Fruit fly (Drosophila melanogaster) whole organism, prepupa: Measurements from ENCODE around the gene gammaTub37C.

Experiments
- Blimp-1 ChIP-seq: fragments of 200-800 bp; sonication (Bioruptor generic); optimal IDR thresholded peaks from 3 replicates; lab custom pipeline; 2017; ENCODE audit warnings: missing biosample characterization, missing genetic modification characterization, mild to moderate bottlenecking, moderate library complexity, missing genetic modification reagents
- CG10631 ChIP-seq: fragments of 200-800 bp; sonication (Bioruptor generic); optimal IDR thresholded peaks from 2 replicates; lab custom pipeline; 2016; ENCODE audit warnings: missing biosample characterization, missing genetic modification characterization
- CG10669 ChIP-seq: fragments of 200-800 bp; sonication (Bioruptor generic); optimal IDR thresholded peaks from 3 replicates; lab custom pipeline; 2018; ENCODE audit warnings: missing biosample characterization, mild to moderate bottlenecking, missing genetic modification characterization, moderate library complexity
- CG11762 ChIP-seq: fragments of 200-800 bp; sonication (Bioruptor generic); optimal IDR thresholded peaks from 3 replicates; lab custom pipeline; 2016; ENCODE audit warnings: missing biosample characterization, missing genetic modification characterization; ENCODE audit not compliant: insufficient read depth
- CG11902 ChIP-seq: fragments of 200-800 bp; sonication (Bioruptor generic); optimal IDR thresholded peaks from 3 replicates; lab custom pipeline; 2016; ENCODE audit warnings: missing biosample characterization, missing genetic modification characterization
- CG1621 ChIP-seq: fragments of 200-800 bp; sonication (Bioruptor generic); optimal IDR thresholded peaks from 3 replicates; lab custom pipeline; 2018; ENCODE audit warnings: missing biosample characterization, mild to moderate bottlenecking, missing genetic modification characterization
- CG16779 ChIP-seq: fragments of 200-800 bp; sonication (Bioruptor generic); optimal IDR thresholded peaks from 3 replicates; lab custom pipeline; 2017; ENCODE audit warnings: missing biosample characterization, mild to moderate bottlenecking, missing genetic modification characterization
- CG3032 ChIP-seq: fragments of 200-800 bp; optimal IDR thresholded peaks from 2 replicates; lab custom pipeline; 2019; ENCODE audit warnings: missing biosample characterization, mild to moderate bottlenecking, missing genetic modification characterization, moderate library complexity
- CG31627 ChIP-seq: fragments of 200-800 bp; sonication (Bioruptor generic); optimal IDR thresholded peaks from 3 replicates; lab custom pipeline; 2016; ENCODE audit warnings: missing biosample characterization, missing genetic modification characterization
- CG32006 ChIP-seq: fragments of 200-800 bp; sonication (Bioruptor generic); optimal IDR thresholded peaks from 3 replicates; lab custom pipeline; 2017; ENCODE audit warnings: missing biosample characterization, mild to moderate bottlenecking, missing genetic modification characterization
- CG3919 ChIP-seq: fragments of 200-800 bp; sonication (Bioruptor generic); optimal IDR thresholded peaks from 3 replicates; lab custom pipeline; 2016; ENCODE audit warnings: missing biosample characterization, missing genetic modification characterization
- CG4318 ChIP-seq: fragments of 200-800 bp; sonication (Bioruptor generic); optimal IDR thresholded peaks from 3 replicates; lab custom pipeline; 2017; ENCODE audit warnings: missing biosample characterization, mild to moderate bottlenecking, missing genetic modification characterization
- CG6163 ChIP-seq: fragments of 200-800 bp; sonication (Bioruptor generic); IDR thresholded peaks from 3 replicates; pipeline ENCODE4 v1.3.6; 2022; ENCODE audit warnings: missing biosample characterization, missing genetic modification characterization
- CG6792 ChIP-seq: fragments of 200-800 bp; sonication (Bioruptor generic); optimal IDR thresholded peaks from 3 replicates; lab custom pipeline; 2016; ENCODE audit warnings: missing biosample characterization, missing genetic modification characterization
- CG6808 ChIP-seq: fragments of 200-800 bp; sonication (Bioruptor generic); optimal IDR thresholded peaks from 3 replicates; lab custom pipeline; 2017; ENCODE audit warnings: missing biosample characterization, missing genetic modification characterization, mild to moderate bottlenecking, moderate library complexity, missing genetic modification reagents
- CG6854 ChIP-seq: fragments of 200-800 bp; sonication (Bioruptor generic); optimal IDR thresholded peaks from 2 replicates; lab custom pipeline; 2017; ENCODE audit warnings: missing biosample characterization, mild to moderate bottlenecking, missing genetic modification characterization
- CG8319 ChIP-seq: fragments of 200-800 bp; sonication (Bioruptor generic); optimal IDR thresholded peaks from 3 replicates; lab custom pipeline; 2016; ENCODE audit warnings: missing biosample characterization, missing genetic modification characterization
- CG8632 ChIP-seq: fragments of 200-800 bp; sonication (Bioruptor generic); optimal IDR thresholded peaks from 3 replicates; lab custom pipeline; 2016; ENCODE audit warnings: missing biosample characterization, missing genetic modification characterization
- CG9139 ChIP-seq: fragments of 200-800 bp; sonication (Bioruptor generic); optimal IDR thresholded peaks from 3 replicates; lab custom pipeline; 2017; ENCODE audit warnings: missing biosample characterization, mild to moderate bottlenecking, missing genetic modification characterization
- Eip75B ChIP-seq: fragments of 200-800 bp; sonication (Bioruptor generic); optimal IDR thresholded peaks from 3 replicates; lab custom pipeline; 2016; ENCODE audit warnings: missing biosample characterization, missing genetic modification characterization
- Eip78C ChIP-seq: fragments of 200-800 bp; sonication (Bioruptor generic); peaks from one replicate; lab custom pipeline; 2016; ENCODE audit warnings: missing biosample characterization, missing genetic modification characterization
- Ets21C ChIP-seq: fragments of 200-800 bp; sonication (Bioruptor generic); optimal IDR thresholded peaks from 3 replicates; lab custom pipeline; 2016; ENCODE audit warnings: missing biosample characterization, missing genetic modification characterization
- Ets96B ChIP-seq: fragments of 200-800 bp; optimal IDR thresholded peaks from 2 replicates; lab custom pipeline; 2019; ENCODE audit warnings: missing biosample characterization, mild to moderate bottlenecking, missing genetic modification characterization, moderate library complexity
- Hr38 ChIP-seq: sonication (Bioruptor generic); optimal IDR thresholded peaks from 2 replicates; lab custom pipeline; 2016; ENCODE audit warnings: missing biosample characterization, missing genetic modification characterization
- Hr39 ChIP-seq: fragments of 200-800 bp; sonication (Bioruptor generic); optimal IDR thresholded peaks from 2 replicates; lab custom pipeline; 2016; ENCODE audit warnings: missing biosample characterization, missing genetic modification characterization
- Hr4 ChIP-seq: fragments of 200-800 bp; sonication (Bioruptor generic); optimal IDR thresholded peaks from 3 replicates; lab custom pipeline; 2016; ENCODE audit warnings: missing biosample characterization, missing genetic modification characterization
- Lpt ChIP-seq: fragments of 200-800 bp; sonication (Bioruptor generic); optimal IDR thresholded peaks from 3 replicates; lab custom pipeline; 2016; ENCODE audit warnings: missing biosample characterization, missing genetic modification characterization
- Met ChIP-seq: fragments of 200-800 bp; sonication (Bioruptor generic); optimal IDR thresholded peaks from 3 replicates; lab custom pipeline; 2016; ENCODE audit warnings: missing biosample characterization, missing genetic modification characterization
- Sox102F ChIP-seq: fragments of 200-800 bp; sonication (Bioruptor generic); optimal IDR thresholded peaks from 2 replicates; lab custom pipeline; 2016; ENCODE audit warnings: missing biosample characterization, mild to moderate bottlenecking, missing genetic modification characterization
- Sox14 ChIP-seq: fragments of 200-800 bp; sonication (Bioruptor generic); optimal IDR thresholded peaks from 3 replicates; lab custom pipeline; 2016; ENCODE audit warnings: missing biosample characterization, missing genetic modification characterization
- Sox15 ChIP-seq: fragments of 200-800 bp; sonication (Bioruptor generic); optimal IDR thresholded peaks from 3 replicates; lab custom pipeline; 2016; ENCODE audit warnings: missing biosample characterization, missing genetic modification characterization
- acj6 ChIP-seq: fragments of 200-800 bp; sonication (Bioruptor generic); optimal IDR thresholded peaks from 3 replicates; lab custom pipeline; 2016; ENCODE audit warnings: missing biosample characterization, missing genetic modification characterization
- cyc ChIP-seq: fragments of 200-800 bp; sonication (Bioruptor generic); optimal IDR thresholded peaks from 3 replicates; lab custom pipeline; 2016; ENCODE audit warnings: missing biosample characterization, missing genetic modification characterization
- dac ChIP-seq: fragments of 200-800 bp; sonication (Bioruptor generic); optimal IDR thresholded peaks from 2 replicates; lab custom pipeline; 2017; ENCODE audit warnings: missing biosample characterization, mild to moderate bottlenecking, missing genetic modification characterization
- dsx ChIP-seq: fragments of 200-800 bp; optimal IDR thresholded peaks from 3 replicates; lab custom pipeline; 2019; ENCODE audit warnings: missing biosample characterization, mild to moderate bottlenecking, missing genetic modification characterization, moderate library complexity; ENCODE audit not compliant: poor library complexity, severe bottlenecking
- eg ChIP-seq: fragments of 200-800 bp; sonication (Bioruptor generic); IDR thresholded peaks from 3 replicates; pipeline ENCODE4 v1.3.6; 2022; ENCODE audit warnings: missing biosample characterization, missing genetic modification characterization
- esn ChIP-seq: fragments of 200-800 bp; sonication (Bioruptor generic); optimal IDR thresholded peaks from 2 replicates; lab custom pipeline; 2016; ENCODE audit warnings: missing biosample characterization, mild to moderate bottlenecking, missing genetic modification characterization, moderate library complexity
- fd59A ChIP-seq: fragments of 200-800 bp; sonication (Bioruptor generic); optimal IDR thresholded peaks from 2 replicates; lab custom pipeline; 2017; ENCODE audit warnings: missing biosample characterization, mild to moderate bottlenecking, missing genetic modification characterization, missing genetic modification reagents
- fd85E ChIP-seq: fragments of 200-800 bp; sonication (Bioruptor generic); optimal IDR thresholded peaks from 3 replicates; lab custom pipeline; 2016; ENCODE audit warnings: missing biosample characterization, missing genetic modification characterization
- lz ChIP-seq: fragments of 200-800 bp; sonication (Bioruptor generic); optimal IDR thresholded peaks from 3 replicates; lab custom pipeline; 2016; ENCODE audit warnings: missing biosample characterization, missing genetic modification characterization
- net ChIP-seq: fragments of 200-800 bp; sonication (Bioruptor generic); optimal IDR thresholded peaks from 3 replicates; lab custom pipeline; 2016; ENCODE audit warnings: missing biosample characterization, missing genetic modification characterization
- salr ChIP-seq, 2 experiments: fragments of 200-800 bp; sonication (Bioruptor generic); optimal IDR thresholded peaks; 3 replicates each; lab custom pipeline; 2016 to 2018; ENCODE audit warnings: missing biosample characterization in 2 of 2, missing genetic modification characterization in 2 of 2, mild to moderate bottlenecking in 1 of 2
- ss ChIP-seq, 2 experiments: fragments of 200-800 bp; sonication (Bioruptor generic); optimal IDR thresholded peaks; 2 replicates in 1 of 2; 3 replicates in 1 of 2; lab custom pipeline; 2017 to 2018; ENCODE audit warnings: mild to moderate bottlenecking in 2 of 2, missing biosample characterization in 2 of 2, missing genetic modification characterization in 2 of 2, moderate library complexity in 1 of 2
- svp ChIP-seq: fragments of 200-800 bp; sonication (Bioruptor generic); peaks from one replicate; lab custom pipeline; 2016; ENCODE audit warnings: missing biosample characterization, missing genetic modification characterization
- topi ChIP-seq: fragments of 200-800 bp; sonication (Bioruptor generic); optimal IDR thresholded peaks from 3 replicates; lab custom pipeline; 2016; ENCODE audit warnings: missing biosample characterization, missing genetic modification characterization
- vri ChIP-seq: fragments of 200-800 bp; sonication (Bioruptor generic); optimal IDR thresholded peaks from 3 replicates; lab custom pipeline; 2016; ENCODE audit warnings: missing biosample characterization, mild to moderate bottlenecking, missing genetic modification characterization

gammaTub37C gene

dm6 chr2L:19137494-19138360 is 47.8 kb downstream of the gammaTub37C start:
- TF ChIP-seq Sox102F (GFP tag; lab: Kevin White, UChicago): no peak
- peak; percentile 52 for TF ChIP-seq Eip78C (GFP tag; lab: Kevin White, UChicago)
- TF ChIP-seq Ets96B (tag; lab: Kevin White, UChicago): no peak
- no peak for TF ChIP-seq CG8632 (GFP tag; lab: Kevin White, UChicago)
- TF ChIP-seq svp (GFP tag; lab: Kevin White, UChicago): peak; percentile 45
- TF ChIP-seq Hr39: no peak
- peak; percentile 27 for TF ChIP-seq CG1621 (tag; lab: Kevin White, UChicago)
- TF ChIP-seq ss (GFP tag; optimal IDR thresholded peaks at IDR 0.05; lab: Kevin White, UChicago): peak in 1 of 2 experiments; percentile 3
- TF ChIP-seq CG9139 (GFP tag; lab: Kevin White, UChicago): peak; percentile 7
- no peak for TF ChIP-seq CG10669 (GFP tag; lab: Kevin White, UChicago)
- no peak for TF ChIP-seq fd59A (GFP tag; lab: Kevin White, UChicago)
- TF ChIP-seq, all 60 proteins: peak for 5

dm6 chr2L:19136735-19137134 is 48.8 kb downstream of the gammaTub37C start:
- TF ChIP-seq Lpt (GFP tag; lab: Kevin White, UChicago) (peak; percentile 81), CG11762 (peak; percentile 90), CG9139 (GFP tag; lab: Kevin White, UChicago) (peak; percentile 89), net (GFP tag; lab: Kevin White, UChicago) (peak; percentile 87), Sox14 (peak; percentile 95), Hr4 (GFP tag; lab: Kevin White, UChicago) (peak; percentile 68), Sox15 (GFP tag; lab: Kevin White, UChicago) (peak; percentile 85), lz (GFP tag; lab: Kevin White, UChicago) (peak; percentile 94), cyc (GFP tag; lab: Kevin White, UChicago) (peak; percentile 93), CG4318 (GFP tag; lab: Kevin White, UChicago) (peak; percentile 64), svp (GFP tag; lab: Kevin White, UChicago) (peak; percentile 97), CG6808 (GFP tag; lab: Kevin White, UChicago) (peak; percentile 95), dac (GFP tag; lab: Kevin White, UChicago) (peak; percentile 51), CG6854 (GFP tag; lab: Kevin White, UChicago) (peak; percentile 84), acj6 (GFP tag; lab: Kevin White, UChicago) (peak; percentile 93), CG6792 (GFP tag; lab: Kevin White, UChicago) (peak; percentile 93), vri (GFP tag; lab: Kevin White, UChicago) (peak; percentile 88), CG10669 (GFP tag; lab: Kevin White, UChicago) (peak; percentile 95), esn (peak; percentile 95), CG8632 (GFP tag; lab: Kevin White, UChicago) (peak; percentile 90), CG31627 (peak; percentile 93), CG32006 (GFP tag; lab: Kevin White, UChicago) (peak; percentile 80), CG8319 (GFP tag; lab: Kevin White, UChicago) (peak; percentile 91), Eip75B (GFP tag; lab: Kevin White, UChicago) (peak; percentile 88), CG10631 (GFP tag; lab: Kevin White, UChicago) (peak; percentile 95), CG3032 (tag; lab: Kevin White, UChicago) (peak; percentile 96), Blimp-1 (GFP tag; lab: Kevin White, UChicago) (peak; percentile 67), CG3919 (GFP tag; lab: Kevin White, UChicago) (peak; percentile 96), topi (peak; percentile 94), Ets21C (GFP tag; lab: Kevin White, UChicago) (peak; percentile 89), CG16779 (peak; percentile 78), eg (GFP tag; lab: Robert Waterston, UW) (peak; percentile 49; the same call in 2 of the 3 replicates), fd85E (peak; percentile 56), dsx (GFP tag; lab: Kevin White, UChicago) (peak; percentile 92), CG11902 (peak; percentile 88), Hr38 (GFP tag; lab: Kevin White, UChicago) (no peak), salr (GFP tag; optimal IDR thresholded peaks at IDR 0.05; lab: Kevin White, UChicago) (peak; percentile 88 to 90), fd59A (GFP tag; lab: Kevin White, UChicago) (peak; percentile 96), ss (GFP tag; optimal IDR thresholded peaks at IDR 0.05; lab: Kevin White, UChicago) (peak; percentile 93 to 95), Met (GFP tag; lab: Kevin White, UChicago) (peak; percentile 94), CG6163 (peak; percentile 87)
